Worm (Caenorhabditis elegans) whole organism, L4 larva: Measurements from ENCODE around the gene clec-62.

Source experiments
- F44E2.7 ChIP-seq: fragments of 200-800 bp; sonication (Bioruptor generic); IDR thresholded peaks from 2 replicates; pipeline ENCODE4 v2.1.2; 2022; ENCODE audit warnings: missing genetic modification characterization, missing compliant biosample characterization
- ama-1 ChIP-seq: fragments of 150-350 bp; optimal IDR thresholded peaks from 2 replicates; lab custom pipeline; 2014; ENCODE audit warnings: inconsistent platforms, mixed read lengths
- lin-15B ChIP-seq: fragments of 150-350 bp; sonication (generic microtip); optimal IDR thresholded peaks from 3 replicates; lab custom pipeline; 2014; ENCODE audit warnings: missing biosample characterization, missing genetic modification characterization
- mxl-3 ChIP-seq: fragments of 200-800 bp; sonication (Bioruptor generic); optimal IDR thresholded peaks from 2 replicates; lab custom pipeline; 2018; ENCODE audit warnings: mild to moderate bottlenecking, missing genetic modification characterization, missing compliant biosample characterization
- nhr-76 ChIP-seq: fragments of 150-350 bp; optimal IDR thresholded peaks from 2 replicates; lab custom pipeline; 2014; ENCODE audit warnings: missing biosample characterization, missing genetic modification characterization
- php-3 ChIP-seq: fragments of 200-800 bp; sonication (Bioruptor generic); IDR thresholded peaks from 2 replicates; pipeline ENCODE4 v1.3.6; 2022; ENCODE audit warnings: missing genetic modification reagents, missing genetic modification characterization, missing compliant biosample characterization

DNA sequence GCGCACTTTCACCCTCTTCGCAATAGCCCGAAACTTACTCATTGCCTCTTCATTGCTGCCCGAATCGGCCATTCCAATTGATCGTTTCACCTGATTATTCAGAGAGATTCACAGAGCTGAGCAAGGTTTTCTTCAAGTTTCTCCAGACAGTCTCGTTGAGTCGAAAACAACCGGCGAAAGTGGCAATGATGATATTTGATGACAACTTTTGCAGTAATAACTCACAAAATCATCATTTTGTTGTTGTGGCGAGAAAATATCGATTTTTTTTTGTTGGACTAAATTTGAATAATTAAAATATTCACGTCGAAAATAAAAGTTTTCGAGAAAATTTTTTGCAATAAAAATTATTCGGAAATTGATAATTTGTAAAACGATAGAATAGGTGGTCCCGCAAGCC is 29.3 kb downstream of the clec-62 start, which contains the start of gene snf-5:
- no peak for TF ChIP-seq php-3
- TF ChIP-seq mxl-3 (GFP tag; lab: Kevin White, UChicago), result no peak
- TF ChIP-seq nhr-76 (tag; lab: Kevin White, UChicago), result no peak
- no peak for TF ChIP-seq F44E2.7
- no peak for TF ChIP-seq lin-15B
- TF ChIP-seq ama-1 (lab: Kevin White, UChicago), result no peak
